4 worm cellular contexts compared by ENCODE assay signal in genomic region chrV:304613-305012, ce11.
TF ChIP-seq lines count a peak whose summit lies in the region.

TSS of gene F33E11.3 (minus strand) at chrV:304713.

TF ChIP-seq in whole organism, L1 larva, 84 proteins besides CTCF, POLR2A, EP300 and RAD21:
- no peak for TF ChIP-seq efl-1 (optimal IDR thresholded peaks at IDR 0.05; lab: Kevin White, UChicago)
- peak in 1 of 2 experiments; percentile 86 for TF ChIP-seq efl-1 (GFP tag; optimal IDR thresholded peaks at IDR 0.05 in 1 of 2; lab: Kevin White, UChicago)
- no peak for TF ChIP-seq lin-39 (tag; optimal IDR thresholded peaks at IDR 0.05; lab: Kevin White, UChicago)
- peak; percentile 44 for TF ChIP-seq nhr-85 (tag; lab: Kevin White, UChicago)
- no peak for TF ChIP-seq elt-2 (tag; optimal IDR thresholded peaks at IDR 0.05; lab: Kevin White, UChicago)

TF ChIP-seq in whole organism, L2 larva, 48 proteins besides CTCF, POLR2A, EP300 and RAD21:
- peak; percentile 2 for TF ChIP-seq unc-55 (GFP tag; optimal IDR thresholded peaks at IDR 0.05; lab: Kevin White, UChicago)
- no peak for TF ChIP-seq elt-1 (tag; optimal IDR thresholded peaks at IDR 0.05; lab: Kevin White, UChicago)

TF ChIP-seq in whole organism, L3 larva, 47 proteins besides CTCF, POLR2A, EP300 and RAD21:
- peak; percentile 43 for TF ChIP-seq ceh-28 (tag; optimal IDR thresholded peaks at IDR 0.05; lab: Kevin White, UChicago)
- no peak for TF ChIP-seq nhr-23 (tag; optimal IDR thresholded peaks at IDR 0.05; lab: Kevin White, UChicago)

TF ChIP-seq in whole organism, young adult, 124 proteins besides CTCF, POLR2A, EP300 and RAD21:
- TF ChIP-seq nhr-120 (GFP tag; IDR thresholded peaks at IDR 0.05; lab: Robert Waterston, UW), result no peak
- TF ChIP-seq cebp-1 (GFP tag; IDR thresholded peaks at IDR 0.05; lab: Robert Waterston, UW), result no peak
- TF ChIP-seq cebp-1 (tag; optimal IDR thresholded peaks at IDR 0.05; lab: Kevin White, UChicago), result peak; percentile 71
